Fruit fly (Drosophila melanogaster) whole organism, prepupa: ENCODE measurements around the gene SREBP.

Experiments
- CG10631 ChIP-seq: fragments of 200-800 bp; sonication (Bioruptor generic); optimal IDR thresholded peaks from 2 replicates; lab custom pipeline; 2016; ENCODE audit warnings: missing biosample characterization, missing genetic modification characterization
- CG10669 ChIP-seq: fragments of 200-800 bp; sonication (Bioruptor generic); optimal IDR thresholded peaks from 3 replicates; lab custom pipeline; 2018; ENCODE audit warnings: missing biosample characterization, mild to moderate bottlenecking, missing genetic modification characterization, moderate library complexity
- CG11762 ChIP-seq: fragments of 200-800 bp; sonication (Bioruptor generic); optimal IDR thresholded peaks from 3 replicates; lab custom pipeline; 2016; ENCODE audit warnings: missing biosample characterization, missing genetic modification characterization; ENCODE audit not compliant: insufficient read depth
- CG11902 ChIP-seq: fragments of 200-800 bp; sonication (Bioruptor generic); optimal IDR thresholded peaks from 3 replicates; lab custom pipeline; 2016; ENCODE audit warnings: missing biosample characterization, missing genetic modification characterization
- CG15336 ChIP-seq: fragments of 200-800 bp; sonication (Bioruptor generic); IDR thresholded peaks from 2 replicates; pipeline ENCODE4 v1.3.6; 2022; ENCODE audit warnings: missing biosample characterization, missing genetic modification characterization
- CG1621 ChIP-seq: fragments of 200-800 bp; sonication (Bioruptor generic); optimal IDR thresholded peaks from 3 replicates; lab custom pipeline; 2018; ENCODE audit warnings: missing biosample characterization, mild to moderate bottlenecking, missing genetic modification characterization
- CG3032 ChIP-seq: fragments of 200-800 bp; optimal IDR thresholded peaks from 2 replicates; lab custom pipeline; 2019; ENCODE audit warnings: missing biosample characterization, mild to moderate bottlenecking, missing genetic modification characterization, moderate library complexity
- CG32006 ChIP-seq: fragments of 200-800 bp; sonication (Bioruptor generic); optimal IDR thresholded peaks from 3 replicates; lab custom pipeline; 2017; ENCODE audit warnings: missing biosample characterization, mild to moderate bottlenecking, missing genetic modification characterization
- CG34406 ChIP-seq: fragments of 200-800 bp; sonication (Bioruptor generic); optimal IDR thresholded peaks from 3 replicates; lab custom pipeline; 2016; ENCODE audit warnings: missing biosample characterization, missing genetic modification characterization
- CG3919 ChIP-seq: fragments of 200-800 bp; sonication (Bioruptor generic); optimal IDR thresholded peaks from 3 replicates; lab custom pipeline; 2016; ENCODE audit warnings: missing biosample characterization, missing genetic modification characterization
- CG6163 ChIP-seq: fragments of 200-800 bp; sonication (Bioruptor generic); IDR thresholded peaks from 3 replicates; pipeline ENCODE4 v1.3.6; 2022; ENCODE audit warnings: missing biosample characterization, missing genetic modification characterization
- CG6276 ChIP-seq: fragments of 200-800 bp; sonication (Bioruptor generic); optimal IDR thresholded peaks from 2 replicates; lab custom pipeline; 2017; ENCODE audit warnings: missing biosample characterization, mild to moderate bottlenecking, missing genetic modification characterization
- CG6808 ChIP-seq: fragments of 200-800 bp; sonication (Bioruptor generic); optimal IDR thresholded peaks from 3 replicates; lab custom pipeline; 2017; ENCODE audit warnings: missing biosample characterization, missing genetic modification characterization, mild to moderate bottlenecking, moderate library complexity, missing genetic modification reagents
- CG6854 ChIP-seq: fragments of 200-800 bp; sonication (Bioruptor generic); optimal IDR thresholded peaks from 2 replicates; lab custom pipeline; 2017; ENCODE audit warnings: missing biosample characterization, mild to moderate bottlenecking, missing genetic modification characterization
- CG7368 ChIP-seq: fragments of 200-800 bp; sonication (Bioruptor generic); optimal IDR thresholded peaks from 3 replicates; lab custom pipeline; 2016; ENCODE audit warnings: missing biosample characterization, missing genetic modification characterization
- CG8119 ChIP-seq: fragments of 200-800 bp; sonication (Bioruptor generic); IDR thresholded peaks from 3 replicates; pipeline ENCODE4 v1.3.6; 2022; ENCODE audit warnings: missing biosample characterization, missing genetic modification characterization
- CG8632 ChIP-seq: fragments of 200-800 bp; sonication (Bioruptor generic); optimal IDR thresholded peaks from 3 replicates; lab custom pipeline; 2016; ENCODE audit warnings: missing biosample characterization, missing genetic modification characterization
- Eip75B ChIP-seq: fragments of 200-800 bp; sonication (Bioruptor generic); optimal IDR thresholded peaks from 3 replicates; lab custom pipeline; 2016; ENCODE audit warnings: missing biosample characterization, missing genetic modification characterization
- Eip78C ChIP-seq: fragments of 200-800 bp; sonication (Bioruptor generic); peaks from one replicate; lab custom pipeline; 2016; ENCODE audit warnings: missing biosample characterization, missing genetic modification characterization
- Ets21C ChIP-seq: fragments of 200-800 bp; sonication (Bioruptor generic); optimal IDR thresholded peaks from 3 replicates; lab custom pipeline; 2016; ENCODE audit warnings: missing biosample characterization, missing genetic modification characterization
- Ets96B ChIP-seq: fragments of 200-800 bp; optimal IDR thresholded peaks from 2 replicates; lab custom pipeline; 2019; ENCODE audit warnings: missing biosample characterization, mild to moderate bottlenecking, missing genetic modification characterization, moderate library complexity
- Gug ChIP-seq: fragments of 200-800 bp; sonication (Bioruptor generic); IDR thresholded peaks from 2 replicates; pipeline ENCODE4 v1.3.6; 2022; ENCODE audit warnings: missing biosample characterization, missing genetic modification characterization
- Hr38 ChIP-seq: sonication (Bioruptor generic); optimal IDR thresholded peaks from 2 replicates; lab custom pipeline; 2016; ENCODE audit warnings: missing biosample characterization, missing genetic modification characterization
- Hr39 ChIP-seq: fragments of 200-800 bp; sonication (Bioruptor generic); optimal IDR thresholded peaks from 2 replicates; lab custom pipeline; 2016; ENCODE audit warnings: missing biosample characterization, missing genetic modification characterization
- Hr4 ChIP-seq: fragments of 200-800 bp; sonication (Bioruptor generic); optimal IDR thresholded peaks from 3 replicates; lab custom pipeline; 2016; ENCODE audit warnings: missing biosample characterization, missing genetic modification characterization
- OdsH ChIP-seq: fragments of 200-800 bp; sonication (Bioruptor generic); optimal IDR thresholded peaks from 3 replicates; lab custom pipeline; 2016; ENCODE audit warnings: missing biosample characterization, missing genetic modification characterization
- Smox ChIP-seq: fragments of 200-800 bp; sonication (Bioruptor generic); optimal IDR thresholded peaks from 3 replicates; lab custom pipeline; 2016; ENCODE audit warnings: missing biosample characterization, missing genetic modification characterization
- Sox14 ChIP-seq: fragments of 200-800 bp; sonication (Bioruptor generic); optimal IDR thresholded peaks from 3 replicates; lab custom pipeline; 2016; ENCODE audit warnings: missing biosample characterization, missing genetic modification characterization
- Sox15 ChIP-seq: fragments of 200-800 bp; sonication (Bioruptor generic); optimal IDR thresholded peaks from 3 replicates; lab custom pipeline; 2016; ENCODE audit warnings: missing biosample characterization, missing genetic modification characterization
- achi ChIP-seq: fragments of 200-800 bp; sonication (Bioruptor generic); optimal IDR thresholded peaks from 3 replicates; lab custom pipeline; 2016; ENCODE audit warnings: missing biosample characterization, missing genetic modification characterization
- acj6 ChIP-seq: fragments of 200-800 bp; sonication (Bioruptor generic); optimal IDR thresholded peaks from 3 replicates; lab custom pipeline; 2016; ENCODE audit warnings: missing biosample characterization, missing genetic modification characterization
- cyc ChIP-seq: fragments of 200-800 bp; sonication (Bioruptor generic); optimal IDR thresholded peaks from 3 replicates; lab custom pipeline; 2016; ENCODE audit warnings: missing biosample characterization, missing genetic modification characterization
- dac ChIP-seq: fragments of 200-800 bp; sonication (Bioruptor generic); optimal IDR thresholded peaks from 2 replicates; lab custom pipeline; 2017; ENCODE audit warnings: missing biosample characterization, mild to moderate bottlenecking, missing genetic modification characterization
- dsx ChIP-seq: fragments of 200-800 bp; optimal IDR thresholded peaks from 3 replicates; lab custom pipeline; 2019; ENCODE audit warnings: missing biosample characterization, mild to moderate bottlenecking, missing genetic modification characterization, moderate library complexity; ENCODE audit not compliant: poor library complexity, severe bottlenecking
- eg ChIP-seq: fragments of 200-800 bp; sonication (Bioruptor generic); IDR thresholded peaks from 3 replicates; pipeline ENCODE4 v1.3.6; 2022; ENCODE audit warnings: missing biosample characterization, missing genetic modification characterization
- esn ChIP-seq: fragments of 200-800 bp; sonication (Bioruptor generic); optimal IDR thresholded peaks from 2 replicates; lab custom pipeline; 2016; ENCODE audit warnings: missing biosample characterization, mild to moderate bottlenecking, missing genetic modification characterization, moderate library complexity
- fd59A ChIP-seq: fragments of 200-800 bp; sonication (Bioruptor generic); optimal IDR thresholded peaks from 2 replicates; lab custom pipeline; 2017; ENCODE audit warnings: missing biosample characterization, mild to moderate bottlenecking, missing genetic modification characterization, missing genetic modification reagents
- fd85E ChIP-seq: fragments of 200-800 bp; sonication (Bioruptor generic); optimal IDR thresholded peaks from 3 replicates; lab custom pipeline; 2016; ENCODE audit warnings: missing biosample characterization, missing genetic modification characterization
- fkh ChIP-seq: fragments of 200-800 bp; sonication (Bioruptor generic); optimal IDR thresholded peaks from 3 replicates; lab custom pipeline; 2017; ENCODE audit warnings: missing biosample characterization, mild to moderate bottlenecking, missing genetic modification characterization, moderate library complexity
- lz ChIP-seq: fragments of 200-800 bp; sonication (Bioruptor generic); optimal IDR thresholded peaks from 3 replicates; lab custom pipeline; 2016; ENCODE audit warnings: missing biosample characterization, missing genetic modification characterization
- pdm3 ChIP-seq: fragments of 200-800 bp; sonication (Bioruptor generic); optimal IDR thresholded peaks from 3 replicates; lab custom pipeline; 2016; ENCODE audit warnings: missing biosample characterization, missing genetic modification characterization
- salr ChIP-seq, 2 experiments: fragments of 200-800 bp; sonication (Bioruptor generic); optimal IDR thresholded peaks; 3 replicates each; lab custom pipeline; 2016 to 2018; ENCODE audit warnings: missing biosample characterization in 2 of 2, missing genetic modification characterization in 2 of 2, mild to moderate bottlenecking in 1 of 2
- ss ChIP-seq, 2 experiments: fragments of 200-800 bp; sonication (Bioruptor generic); optimal IDR thresholded peaks; 2 replicates in 1 of 2; 3 replicates in 1 of 2; lab custom pipeline; 2017 to 2018; ENCODE audit warnings: mild to moderate bottlenecking in 2 of 2, missing biosample characterization in 2 of 2, missing genetic modification characterization in 2 of 2, moderate library complexity in 1 of 2
- svp ChIP-seq: fragments of 200-800 bp; sonication (Bioruptor generic); peaks from one replicate; lab custom pipeline; 2016; ENCODE audit warnings: missing biosample characterization, missing genetic modification characterization
- topi ChIP-seq: fragments of 200-800 bp; sonication (Bioruptor generic); optimal IDR thresholded peaks from 3 replicates; lab custom pipeline; 2016; ENCODE audit warnings: missing biosample characterization, missing genetic modification characterization
- vri ChIP-seq: fragments of 200-800 bp; sonication (Bioruptor generic); optimal IDR thresholded peaks from 3 replicates; lab custom pipeline; 2016; ENCODE audit warnings: missing biosample characterization, mild to moderate bottlenecking, missing genetic modification characterization

Gene SREBP

DNA sequence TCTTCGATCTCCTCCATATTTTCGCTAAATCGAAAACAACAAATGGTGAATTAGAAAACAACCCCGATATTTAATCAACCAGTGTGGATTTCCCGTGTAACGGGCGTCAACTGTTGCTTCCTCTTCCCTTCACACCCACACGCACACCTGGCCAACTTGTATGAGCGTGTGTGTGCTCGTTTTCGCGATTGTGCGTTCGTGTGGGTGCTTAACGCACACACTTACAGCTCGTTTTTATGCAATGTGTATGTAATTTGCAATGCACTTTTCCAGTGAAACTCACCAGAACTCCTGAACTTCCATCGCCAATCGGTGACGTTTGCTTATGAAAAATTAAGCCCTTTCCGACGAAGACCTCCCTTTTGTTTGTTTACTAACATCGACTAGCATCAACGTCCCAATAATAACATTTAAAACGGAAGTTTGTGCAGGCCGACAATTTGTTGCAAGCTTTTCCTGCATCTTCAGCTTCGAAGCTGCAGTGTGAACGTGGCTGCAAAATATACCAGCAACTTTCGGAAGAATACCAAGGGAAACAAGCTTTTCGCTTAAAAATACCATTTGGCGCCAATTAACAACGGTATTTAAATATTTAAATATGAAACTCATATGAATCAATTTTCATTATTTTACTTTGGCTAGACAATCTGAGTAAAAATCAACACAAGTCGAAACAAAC lies 21.9 kb downstream of the SREBP start, which contains the start of gene cyc (continued):
- TF ChIP-seq CG15336 (GFP tag; lab: Robert Waterston, UW): peak; percentile 54; the same call in 1 of the 2 replicates
- TF ChIP-seq eg (GFP tag; lab: Robert Waterston, UW): peak; percentile 32; the same call in 1 of the 3 replicates
- TF ChIP-seq fd85E (GFP tag; lab: Kevin White, UChicago): no peak
- TF ChIP-seq cyc (GFP tag; lab: Kevin White, UChicago): no peak
- TF ChIP-seq topi: no peak
- peak; percentile 33 for TF ChIP-seq dac (GFP tag; lab: Kevin White, UChicago)
- TF ChIP-seq CG8632 (GFP tag; lab: Kevin White, UChicago): no peak
- TF ChIP-seq Smox (GFP tag; lab: Kevin White, UChicago): no peak
- no peak for TF ChIP-seq CG11762 (GFP tag; lab: Kevin White, UChicago)
- peak; percentile 47; the same call in 2 of the 3 replicates for TF ChIP-seq CG8119
- TF ChIP-seq pdm3 (GFP tag; lab: Kevin White, UChicago): no peak
- no peak for TF ChIP-seq Hr4 (GFP tag; lab: Kevin White, UChicago)
- no peak for TF ChIP-seq Ets96B (tag; lab: Kevin White, UChicago)
- no peak for TF ChIP-seq CG3032
- TF ChIP-seq CG34406 (GFP tag; lab: Kevin White, UChicago): no peak
- no peak for TF ChIP-seq ss (GFP tag; optimal IDR thresholded peaks at IDR 0.05; lab: Kevin White, UChicago)

DNA sequence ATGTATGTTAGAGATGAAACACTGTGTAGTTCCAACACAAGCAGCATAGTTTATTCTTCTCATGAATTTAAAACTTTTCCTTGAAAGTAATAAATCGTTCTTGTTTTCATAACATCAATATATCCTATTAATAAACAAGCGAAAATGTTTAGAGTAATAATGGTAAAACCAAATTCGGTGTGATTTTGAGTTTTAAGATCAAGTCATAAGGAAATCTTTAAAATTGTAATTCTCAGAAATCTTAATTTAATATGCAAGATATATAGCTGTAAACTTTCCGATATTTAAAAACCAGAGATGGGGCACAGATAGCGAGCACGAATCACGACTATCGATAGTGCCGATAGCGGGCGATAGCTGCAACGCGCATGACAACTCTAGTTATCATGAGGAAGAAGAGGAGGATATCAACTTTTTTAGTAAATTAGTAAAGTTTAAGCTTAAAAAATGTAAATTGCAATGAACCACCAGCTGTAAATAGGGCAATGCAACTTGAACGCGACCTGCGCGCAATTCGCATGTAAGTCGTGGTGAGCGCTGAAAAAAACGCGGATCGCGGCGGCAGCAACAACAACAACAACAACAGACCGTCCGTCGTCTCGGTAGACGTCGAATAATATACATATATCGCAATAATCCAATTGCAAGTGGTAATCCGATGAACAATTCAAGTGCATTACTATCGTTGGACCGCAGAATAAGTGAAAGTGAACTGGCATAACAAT lies 24.2 kb downstream of the SREBP start, which contains the start of the genes Fibp and Deaf1:
Fibp (minus strand) TSS at position 161 of the 725 bp plus-strand sequence.
Deaf1 (plus strand) TSS at position 368 of the 725 bp plus-strand sequence.
- TF ChIP-seq acj6 (GFP tag; lab: Kevin White, UChicago): peak; percentile 80
- TF ChIP-seq CG3919: peak; percentile 72
- peak; percentile 39 for TF ChIP-seq fd59A (GFP tag; lab: Kevin White, UChicago)
- peak; percentile 72 for TF ChIP-seq Sox15 (GFP tag; lab: Kevin White, UChicago)
- peak; percentile 66 for TF ChIP-seq CG8632 (GFP tag; lab: Kevin White, UChicago)
- peak; percentile 37 for TF ChIP-seq dsx (GFP tag; lab: Kevin White, UChicago)
- peak; percentile 64 for TF ChIP-seq CG11762 (GFP tag; lab: Kevin White, UChicago)
- TF ChIP-seq CG10631: peak; percentile 84
- peak; percentile 18 for TF ChIP-seq CG1621
- TF ChIP-seq lz (GFP tag; lab: Kevin White, UChicago): peak; percentile 87
- peak in 1 of 2 experiments; percentile 4 for TF ChIP-seq salr (GFP tag; optimal IDR thresholded peaks at IDR 0.05; lab: Kevin White, UChicago)
- peak; percentile 28 for TF ChIP-seq fkh (GFP tag; lab: Kevin White, UChicago)
- TF ChIP-seq achi (GFP tag; lab: Kevin White, UChicago): no peak
- TF ChIP-seq CG7368 (GFP tag; lab: Kevin White, UChicago): peak; percentile 56
- peak; percentile 40; the same call in 1 of the 3 replicates for TF ChIP-seq CG6163 (GFP tag; lab: Robert Waterston, UW)
- TF ChIP-seq Hr39: peak; percentile 88
- TF ChIP-seq CG10669: peak; percentile 55
- no peak for TF ChIP-seq CG6854 (GFP tag; lab: Kevin White, UChicago)
- peak; percentile 64 for TF ChIP-seq Ets96B (tag; lab: Kevin White, UChicago)
- no peak for TF ChIP-seq CG6276
- TF ChIP-seq svp: no peak
- TF ChIP-seq Eip75B (GFP tag; lab: Kevin White, UChicago): peak; percentile 71
- peak; percentile 14 for TF ChIP-seq Gug (GFP tag; lab: Robert Waterston, UW)
- peak; percentile 65 for TF ChIP-seq CG34406 (GFP tag; lab: Kevin White, UChicago)
- TF ChIP-seq topi: peak; percentile 77
- TF ChIP-seq CG15336 (GFP tag; lab: Robert Waterston, UW): 0 out of 2 replicates have a peak, but pooled peaks have one; percentile 10
- TF ChIP-seq pdm3 (GFP tag; lab: Kevin White, UChicago): peak; percentile 81
- TF ChIP-seq cyc (GFP tag; lab: Kevin White, UChicago): peak; percentile 94
- TF ChIP-seq vri (GFP tag; lab: Kevin White, UChicago): no peak
- TF ChIP-seq OdsH: no peak
- TF ChIP-seq CG32006 (GFP tag; lab: Kevin White, UChicago): no peak
- peak; percentile 79 for TF ChIP-seq Sox14 (GFP tag; lab: Kevin White, UChicago)
- peak; percentile 9 for TF ChIP-seq Hr38
- peak; percentile 77 for TF ChIP-seq CG3032
- TF ChIP-seq Ets21C (GFP tag; lab: Kevin White, UChicago): peak; percentile 84
- peak; percentile 70 for TF ChIP-seq CG11902 (GFP tag; lab: Kevin White, UChicago)
- peak; percentile 91 for TF ChIP-seq Eip78C
- TF ChIP-seq CG6808 (GFP tag; lab: Kevin White, UChicago): no peak
- peak; percentile 86 for TF ChIP-seq esn
